Fruit fly (Drosophila melanogaster): ENCODE data around the gene tll.

DNA sequence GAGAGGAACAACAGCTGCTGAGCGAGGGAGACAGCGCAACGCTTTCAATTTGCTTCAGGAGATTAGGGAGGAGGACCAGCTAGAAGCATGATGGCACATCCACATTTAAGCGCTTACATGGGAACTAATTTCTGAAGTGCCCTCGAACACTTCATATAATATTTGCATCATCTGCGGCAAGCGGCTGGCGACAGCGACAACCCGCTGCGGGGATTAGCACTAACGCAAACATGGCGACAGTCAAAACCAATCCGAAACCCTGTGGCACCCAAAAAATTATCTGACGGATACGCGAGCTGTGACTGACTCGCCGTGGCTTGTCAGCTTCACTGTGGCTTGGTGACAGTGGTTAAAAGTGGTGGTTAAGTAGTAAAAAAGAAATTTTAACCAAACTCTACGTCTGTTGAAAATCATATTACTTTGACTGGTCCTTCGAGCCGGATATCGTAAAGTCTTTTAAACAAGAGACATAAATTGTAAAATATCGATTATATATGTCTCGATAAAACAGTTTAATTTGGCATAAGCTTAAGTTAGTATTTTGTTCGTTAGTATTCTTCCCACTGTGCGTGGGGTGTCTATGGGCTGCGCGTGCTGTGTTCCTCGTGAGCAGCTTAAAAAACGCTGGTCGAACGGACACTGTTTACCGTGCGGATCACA lies 7.9 kb downstream of the tll start:
- TF ChIP-seq CTCF (optimal IDR thresholded peaks at IDR 0.05), result no peak
- no peak for TF ChIP-seq CG8478 (optimal IDR thresholded peaks at IDR 0.05)

All from S2 (cell line).